Fruit fly (Drosophila melanogaster) whole organism, embryonic: ENCODE results near the gene CG7332.

Experiments used
- Awh ChIP-seq: fragments of 200-800 bp; sonication (Bioruptor generic); IDR thresholded peaks from 2 replicates; pipeline ENCODE4, ENCODE4 v1.3.6; 2022; ENCODE audit warnings: missing biosample characterization, missing genetic modification characterization
- CG10274 ChIP-seq: fragments of 200-800 bp; sonication (Bioruptor generic); optimal IDR thresholded peaks from 3 replicates; lab custom pipeline; 2017; ENCODE audit warnings: missing biosample characterization, mild to moderate bottlenecking, missing genetic modification characterization
- CG11093 ChIP-seq: fragments of 200-800 bp; sonication (Bioruptor generic); IDR thresholded peaks from 3 replicates; pipeline ENCODE4 v1.3.6; 2022; ENCODE audit warnings: missing biosample characterization, missing genetic modification characterization
- CG12104 ChIP-seq: fragments of 200-800 bp; sonication (Bioruptor generic); optimal IDR thresholded peaks from 3 replicates; lab custom pipeline; 2016; ENCODE audit warnings: missing biosample characterization, missing genetic modification characterization
- CG1233 ChIP-seq: fragments of 200-800 bp; sonication (Bioruptor generic); optimal IDR thresholded peaks from 4 replicates; lab custom pipeline; 2018; ENCODE audit warnings: missing biosample characterization, mild to moderate bottlenecking, missing genetic modification characterization
- CG13296 ChIP-seq: fragments of 200-800 bp; sonication (Bioruptor generic); optimal IDR thresholded peaks from 3 replicates; lab custom pipeline; 2018; ENCODE audit warnings: missing biosample characterization, mild to moderate bottlenecking, missing genetic modification characterization
- CG14050 ChIP-seq: fragments of 200-800 bp; sonication (Bioruptor generic); IDR thresholded peaks from 3 replicates; pipeline ENCODE4 v1.3.6; 2022; ENCODE audit warnings: missing biosample characterization, missing genetic modification characterization
- CG14441 ChIP-seq: fragments of 200-800 bp; sonication (Bioruptor generic); IDR thresholded peaks from 2 replicates; pipeline ENCODE4 v1.3.6; 2022; ENCODE audit warnings: missing biosample characterization, missing genetic modification characterization
- CG15601 ChIP-seq: fragments of 200-800 bp; sonication (Bioruptor generic); optimal IDR thresholded peaks from 3 replicates; lab custom pipeline; 2019; ENCODE audit warnings: missing biosample characterization, mild to moderate bottlenecking, missing genetic modification characterization, moderate library complexity
- CG1602 ChIP-seq: fragments of 200-800 bp; sonication (Bioruptor generic); optimal IDR thresholded peaks from 3 replicates; lab custom pipeline; 2016; ENCODE audit warnings: missing biosample characterization, missing genetic modification characterization
- CG1647 ChIP-seq: fragments of 200-800 bp; sonication (Bioruptor generic); optimal IDR thresholded peaks from 3 replicates; lab custom pipeline; 2016; ENCODE audit warnings: missing biosample characterization, missing genetic modification characterization
- CG1792 ChIP-seq: fragments of 200-800 bp; sonication (Bioruptor generic); optimal IDR thresholded peaks from 2 replicates; lab custom pipeline; 2016; ENCODE audit warnings: missing biosample characterization, missing genetic modification characterization
- CG2889 ChIP-seq: fragments of 200-800 bp; sonication (Bioruptor generic); IDR thresholded peaks from 3 replicates; pipeline ENCODE4 v1.3.6; 2022; ENCODE audit warnings: missing biosample characterization, missing genetic modification characterization
- CG32532 ChIP-seq: fragments of 200-800 bp; sonication (Bioruptor generic); IDR thresholded peaks from 2 replicates; pipeline ENCODE4 v1.3.6; 2022; ENCODE audit warnings: missing biosample characterization, missing genetic modification characterization
- CG34224 ChIP-seq: fragments of 200-800 bp; sonication (Bioruptor generic); IDR thresholded peaks from 3 replicates; pipeline ENCODE4 v1.3.6; 2022; ENCODE audit warnings: missing biosample characterization, missing genetic modification characterization; ENCODE audit not compliant: partially characterized antibody
- CG42726 ChIP-seq: fragments of 200-800 bp; sonication (Bioruptor generic); IDR thresholded peaks from 2 replicates; pipeline ENCODE4 v1.3.6; 2022; ENCODE audit warnings: missing biosample characterization, missing genetic modification characterization; ENCODE audit not compliant: partially characterized antibody
- CG5953 ChIP-seq: fragments of 200-800 bp; sonication (Bioruptor generic); IDR thresholded peaks from 2 replicates; pipeline ENCODE4 v1.3.6; 2022; ENCODE audit warnings: missing biosample characterization, missing genetic modification characterization
- CG7745 ChIP-seq: fragments of 200-800 bp; sonication (Bioruptor generic); optimal IDR thresholded peaks from 2 replicates; lab custom pipeline; 2018; ENCODE audit warnings: missing biosample characterization, mild to moderate bottlenecking, missing genetic modification characterization, moderate library complexity
- CG9437 ChIP-seq: fragments of 200-800 bp; sonication (Bioruptor generic); optimal IDR thresholded peaks from 2 replicates; lab custom pipeline; 2018; ENCODE audit warnings: missing biosample characterization, mild to moderate bottlenecking, missing genetic modification characterization
- CG9817 ChIP-seq: fragments of 200-800 bp; sonication (Bioruptor generic); optimal IDR thresholded peaks from 2 replicates; lab custom pipeline; 2018; ENCODE audit warnings: missing biosample characterization, mild to moderate bottlenecking, missing genetic modification characterization, moderate library complexity
- CHES-1-like ChIP-seq: fragments of 200-800 bp; sonication (Bioruptor generic); optimal IDR thresholded peaks from 2 replicates; lab custom pipeline; 2016; ENCODE audit warnings: missing biosample characterization, missing genetic modification characterization
- Dip2 ChIP-seq: fragments of 200-800 bp; sonication (Bioruptor generic); IDR thresholded peaks from 2 replicates; pipeline ENCODE4 v1.3.6; 2022; ENCODE audit warnings: missing biosample characterization, missing genetic modification characterization
- Ets65A ChIP-seq: fragments of 200-800 bp; sonication (Bioruptor generic); peaks from one replicate; lab custom pipeline; 2016; ENCODE audit warnings: missing biosample characterization, missing genetic modification characterization
- Hmr ChIP-seq: fragments of 200-800 bp; sonication (Bioruptor generic); optimal IDR thresholded peaks from 3 replicates; lab custom pipeline; 2017; ENCODE audit warnings: mild to moderate bottlenecking, missing biosample characterization, missing genetic modification reagents, missing genetic modification characterization
- Neu2 ChIP-seq: fragments of 200-800 bp; sonication (Bioruptor generic); optimal IDR thresholded peaks from 3 replicates; lab custom pipeline; 2016; ENCODE audit warnings: missing biosample characterization, missing genetic modification characterization, borderline replicate concordance
- Nf-YA ChIP-seq: fragments of 200-800 bp; sonication (Bioruptor generic); IDR thresholded peaks from 2 replicates; pipeline ENCODE4 v1.3.6; 2022; ENCODE audit warnings: missing biosample characterization, missing genetic modification characterization
- Nf-YB ChIP-seq: fragments of 200-800 bp; sonication (Bioruptor generic); optimal IDR thresholded peaks from 3 replicates; lab custom pipeline; 2019; ENCODE audit warnings: missing biosample characterization, mild to moderate bottlenecking, missing genetic modification characterization, moderate library complexity
- Nf-YC ChIP-seq: fragments of 200-800 bp; optimal IDR thresholded peaks from 3 replicates; lab custom pipeline; 2019; ENCODE audit warnings: missing biosample characterization, mild to moderate bottlenecking, missing genetic modification characterization, moderate library complexity
- Rfx ChIP-seq: fragments of 200-800 bp; sonication (Bioruptor generic); IDR thresholded peaks from 2 replicates; pipeline ENCODE4 v1.3.6; 2022; ENCODE audit warnings: missing biosample characterization, missing genetic modification characterization
- Rx ChIP-seq: fragments of 200-800 bp; sonication (Bioruptor generic); IDR thresholded peaks from 2 replicates; pipeline ENCODE4 v1.3.6; 2022; ENCODE audit warnings: missing biosample characterization, missing genetic modification characterization
- Sox100B ChIP-seq: fragments of 200-800 bp; sonication (Bioruptor generic); optimal IDR thresholded peaks from 3 replicates; lab custom pipeline; 2018; ENCODE audit warnings: missing biosample characterization, mild to moderate bottlenecking, missing genetic modification characterization
- Ssrp ChIP-seq: fragments of 200-800 bp; sonication (Bioruptor generic); optimal IDR thresholded peaks from 2 replicates; lab custom pipeline; 2018; ENCODE audit warnings: missing biosample characterization, mild to moderate bottlenecking, missing genetic modification characterization, moderate library complexity
- Tbp ChIP-seq: fragments of >200 bp; optimal IDR thresholded peaks from 2 replicates; lab custom pipeline; 2018; ENCODE audit warnings: missing biosample characterization, missing genetic modification characterization
- bsh ChIP-seq, 2 experiments: fragments of 200-800 bp; sonication (Bioruptor generic); optimal IDR thresholded peaks; 2 replicates each; lab custom pipeline; 2017 to 2018; ENCODE audit warnings: mild to moderate bottlenecking in 2 of 2, missing biosample characterization in 2 of 2, missing genetic modification characterization in 2 of 2, moderate library complexity in 1 of 2
- danr ChIP-seq: fragments of 200-800 bp; sonication (Bioruptor generic); IDR thresholded peaks from 2 replicates; pipeline ENCODE4 v1.3.6; 2022; ENCODE audit warnings: missing biosample characterization, missing genetic modification characterization
- dati ChIP-seq: fragments of 200-800 bp; sonication (Bioruptor generic); IDR thresholded peaks from 2 replicates; pipeline ENCODE4 v1.3.6; 2022; ENCODE audit warnings: missing biosample characterization, missing genetic modification characterization
- en ChIP-seq: fragments of 200-800 bp; sonication (Bioruptor generic); optimal IDR thresholded peaks from 2 replicates; lab custom pipeline; 2016; ENCODE audit warnings: missing biosample characterization, missing genetic modification characterization
- esg ChIP-seq: fragments of 200-800 bp; sonication (Bioruptor generic); conservative IDR thresholded peaks from 2 replicates; pipeline ENCODE4 v1.3.6; 2022; ENCODE audit warnings: missing biosample characterization, missing genetic modification characterization
- fd102C ChIP-seq: fragments of 200-800 bp; sonication (Bioruptor generic); optimal IDR thresholded peaks from 2 replicates; lab custom pipeline; 2018; ENCODE audit warnings: missing biosample characterization, mild to moderate bottlenecking, missing genetic modification characterization, moderate library complexity
- fd96Cb ChIP-seq: fragments of 200-800 bp; sonication (Bioruptor generic); optimal IDR thresholded peaks from 2 replicates; lab custom pipeline; 2018; ENCODE audit warnings: missing biosample characterization, mild to moderate bottlenecking, missing genetic modification characterization, moderate library complexity
- fru ChIP-seq: fragments of >200 bp; optimal IDR thresholded peaks from 2 replicates; lab custom pipeline; 2017
- gce ChIP-seq: fragments of 200-800 bp; sonication (Bioruptor generic); IDR thresholded peaks from 3 replicates; pipeline ENCODE4 v1.3.6; 2022; ENCODE audit warnings: missing biosample characterization, missing genetic modification characterization
- lab ChIP-seq: fragments of 200-800 bp; sonication (Bioruptor generic); optimal IDR thresholded peaks from 3 replicates; lab custom pipeline; 2017; ENCODE audit warnings: missing biosample characterization, missing genetic modification characterization, mild to moderate bottlenecking, moderate library complexity, missing genetic modification reagents
- sens-2 ChIP-seq: fragments of 200-800 bp; sonication (Bioruptor generic); IDR thresholded peaks from 2 replicates; pipeline ENCODE4 v1.3.6; 2022; ENCODE audit warnings: missing biosample characterization, missing genetic modification characterization
- sr ChIP-seq: fragments of 200-800 bp; sonication (Bioruptor generic); IDR thresholded peaks from 3 replicates; pipeline ENCODE4 v1.3.6; 2022; ENCODE audit warnings: missing biosample characterization, missing genetic modification characterization
- tap ChIP-seq: fragments of 200-800 bp; optimal IDR thresholded peaks from 3 replicates; lab custom pipeline; 2019; ENCODE audit warnings: missing biosample characterization, mild to moderate bottlenecking, missing genetic modification characterization, moderate library complexity
- tin ChIP-seq: fragments of 200-800 bp; sonication (Bioruptor generic); optimal IDR thresholded peaks from 3 replicates; lab custom pipeline; 2016; ENCODE audit warnings: missing biosample characterization, missing genetic modification characterization
- toy ChIP-seq: fragments of 200-800 bp; sonication (Bioruptor generic); IDR thresholded peaks from 2 replicates; pipeline ENCODE4 v1.3.6; 2022; ENCODE audit warnings: missing biosample characterization, missing genetic modification characterization
- wek ChIP-seq: fragments of 200-800 bp; sonication (Bioruptor generic); optimal IDR thresholded peaks from 3 replicates; lab custom pipeline; 2018; ENCODE audit warnings: missing biosample characterization, mild to moderate bottlenecking, missing genetic modification characterization, moderate library complexity

CG7332 gene

DNA sequence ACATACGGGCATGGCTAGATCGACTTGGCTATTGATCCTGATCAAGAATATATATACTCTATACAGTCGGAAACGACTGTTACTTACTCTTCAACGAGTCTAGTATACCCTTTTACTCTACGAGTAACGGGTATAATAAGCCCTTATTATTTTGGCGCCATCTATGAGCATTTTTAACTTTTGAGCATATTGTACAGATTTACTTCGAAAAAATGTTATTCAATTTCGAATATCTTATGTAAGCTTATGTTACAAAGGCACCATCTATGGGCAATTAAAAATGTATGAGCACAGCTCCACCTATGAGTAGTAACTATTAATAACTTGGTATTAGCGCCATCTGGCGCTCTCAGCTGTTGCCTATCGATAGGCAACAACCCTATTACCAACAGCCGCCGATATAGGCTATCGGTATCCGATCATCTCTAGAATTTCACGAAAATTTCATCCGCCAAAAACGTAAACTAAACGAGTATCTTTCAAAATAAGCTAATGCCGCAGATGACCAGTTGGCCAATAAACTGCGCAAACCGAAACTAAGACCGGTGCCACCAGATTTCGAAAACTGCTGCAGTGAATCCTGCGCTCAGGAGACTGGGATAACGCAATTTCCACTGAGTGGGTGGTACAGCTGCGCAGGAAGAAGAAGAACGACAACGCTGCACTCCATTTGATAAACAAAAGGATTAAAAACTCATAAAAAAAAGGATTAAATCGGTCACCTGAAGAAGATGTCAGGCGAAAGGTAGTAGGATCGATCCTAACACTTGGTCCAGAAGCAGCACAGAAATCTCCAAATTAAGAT lies 40.9 kb upstream of the CG7332 start, which contains the start of gene htk (continued):
- TF ChIP-seq lab (GFP tag; lab: Kevin White, UChicago) = peak; percentile 49
- peak; percentile 87 for TF ChIP-seq CHES-1-like (GFP tag; lab: Kevin White, UChicago)
- TF ChIP-seq CG2889 (GFP tag; lab: Robert Waterston, UW) = no peak
- TF ChIP-seq CG12104 (GFP tag; lab: Kevin White, UChicago) = peak; percentile 1
- peak; percentile 89 for TF ChIP-seq Rfx (GFP tag; lab: Robert Waterston, UW)
- TF ChIP-seq Dip2 = peak; percentile 91
- peak; percentile 82 for TF ChIP-seq CG34224 (GFP tag; lab: Robert Waterston, UW)
- TF ChIP-seq tin (GFP tag; lab: Kevin White, UChicago) = peak; percentile 76
- peak; percentile 51 for TF ChIP-seq Neu2 (GFP tag; lab: Kevin White, UChicago)
- TF ChIP-seq CG10274 (GFP tag; lab: Kevin White, UChicago) = no peak
- TF ChIP-seq fd96Cb (tag; lab: Kevin White, UChicago) = no peak
- TF ChIP-seq sr (GFP tag; lab: Robert Waterston, UW) = 0 out of 3 replicates have a peak, but pooled peaks have one; percentile 2
- peak; percentile 75 for TF ChIP-seq Hmr (GFP tag; lab: Kevin White, UChicago)
- peak; percentile 67; the same call in 2 of the 3 replicates for TF ChIP-seq gce (GFP tag; lab: Robert Waterston, UW)
- TF ChIP-seq esg (GFP tag; lab: Robert Waterston, UW) = peak; percentile 22; the same call in 1 of the 2 replicates
- no peak for TF ChIP-seq Nf-YA (GFP tag; lab: Robert Waterston, UW)
- no peak for TF ChIP-seq CG7745 (tag; lab: Kevin White, UChicago)
- peak; percentile 24 for TF ChIP-seq CG1233 (GFP tag; lab: Kevin White, UChicago)
- TF ChIP-seq CG1647 = peak; percentile 2
- TF ChIP-seq fru (lab: Kevin White, UChicago) = no peak
- no peak for TF ChIP-seq wek (GFP tag; lab: Kevin White, UChicago)
- peak; percentile 63 for TF ChIP-seq CG1792 (GFP tag; lab: Kevin White, UChicago)
- peak; percentile 59 for TF ChIP-seq CG1602 (GFP tag; lab: Kevin White, UChicago)
- no peak for TF ChIP-seq dati (GFP tag; lab: Robert Waterston, UW)
- TF ChIP-seq bsh (GFP tag; optimal IDR thresholded peaks at IDR 0.05; lab: Kevin White, UChicago) = peak in 1 of 2 experiments; percentile 41
- peak; percentile 52 for TF ChIP-seq CG9817
- TF ChIP-seq Nf-YB (GFP tag; lab: Kevin White, UChicago) = peak; percentile 13
- no peak for TF ChIP-seq Tbp (GFP tag; lab: Kevin White, UChicago)
- no peak for TF ChIP-seq CG13296 (GFP tag; lab: Kevin White, UChicago)
- peak; percentile 93 for TF ChIP-seq Ets65A (GFP tag; lab: Kevin White, UChicago)
- TF ChIP-seq Sox100B (GFP tag; lab: Kevin White, UChicago) = no peak
- TF ChIP-seq danr (GFP tag; lab: Robert Waterston, UW) = no peak
- TF ChIP-seq sens-2 (GFP tag; lab: Robert Waterston, UW) = peak; percentile 49; the same call in 1 of the 2 replicates
- TF ChIP-seq CG14441 = peak; percentile 52
- TF ChIP-seq CG42726 (GFP tag; lab: Robert Waterston, UW) = peak; percentile 96
- peak; percentile 24 for TF ChIP-seq CG9437 (GFP tag; lab: Kevin White, UChicago)
- TF ChIP-seq tap (tag; lab: Kevin White, UChicago) = no peak
- peak; percentile 50 for TF ChIP-seq fd102C (GFP tag; lab: Kevin White, UChicago)
- TF ChIP-seq Ssrp (tag; lab: Kevin White, UChicago) = no peak
- TF ChIP-seq Rx (GFP tag; lab: Robert Waterston, UW) = peak; percentile 52; the same call in 1 of the 2 replicates
- TF ChIP-seq en = peak; percentile 54
- peak; percentile 60 for TF ChIP-seq Nf-YC (tag; lab: Kevin White, UChicago)
- TF ChIP-seq CG14050 (GFP tag; lab: Robert Waterston, UW) = no peak
- no peak for TF ChIP-seq toy (GFP tag; lab: Robert Waterston, UW)
- TF ChIP-seq CG15601 (tag; lab: Kevin White, UChicago) = peak; percentile 60
- TF ChIP-seq Awh = peak; percentile 51; the same call in 1 of the 2 replicates
- TF ChIP-seq CG5953 (GFP tag; lab: Robert Waterston, UW) = peak; percentile 43; the same call in 1 of the 2 replicates
- TF ChIP-seq CG11093 (GFP tag; lab: Robert Waterston, UW) = 0 out of 3 replicates have a peak, but pooled peaks have one; percentile 33
- TF ChIP-seq CG32532 (GFP tag; lab: Robert Waterston, UW) = peak; percentile 87
